Fruit fly (Drosophila melanogaster) whole organism, embryonic: ENCODE data around the gene SerRS.

Experiments
- Blimp-1 ChIP-seq: fragments of 200-800 bp; sonication (Bioruptor generic); optimal IDR thresholded peaks from 3 replicates; lab custom pipeline; 2018; ENCODE audit warnings: missing biosample characterization, missing genetic modification characterization, mild to moderate bottlenecking, moderate library complexity, missing genetic modification reagents
- CG10321 ChIP-seq: fragments of 200-800 bp; sonication (Bioruptor generic); IDR thresholded peaks from 2 replicates; pipeline ENCODE4 v1.3.6; 2022; ENCODE audit warnings: missing biosample characterization, missing genetic modification characterization
- CG10366 ChIP-seq: fragments of 200-800 bp; sonication (Bioruptor generic); IDR thresholded peaks from 2 replicates; pipeline ENCODE4 v1.3.6; 2022; ENCODE audit warnings: missing biosample characterization, missing genetic modification characterization
- CG11398 ChIP-seq: fragments of 200-800 bp; sonication (Bioruptor generic); optimal IDR thresholded peaks from 2 replicates; lab custom pipeline; 2016; ENCODE audit warnings: missing biosample characterization, missing genetic modification characterization
- CG12659 ChIP-seq: fragments of 200-800 bp; sonication (Bioruptor generic); optimal IDR thresholded peaks from 3 replicates; lab custom pipeline; 2017; ENCODE audit warnings: mild to moderate bottlenecking, missing biosample characterization, missing genetic modification reagents, missing genetic modification characterization
- CG12769 ChIP-seq: fragments of 200-800 bp; sonication (Bioruptor generic); optimal IDR thresholded peaks from 2 replicates; lab custom pipeline; 2019; ENCODE audit warnings: missing biosample characterization, mild to moderate bottlenecking, missing genetic modification characterization, moderate library complexity
- CG13123 ChIP-seq: fragments of 200-800 bp; sonication (Bioruptor generic); optimal IDR thresholded peaks from 2 replicates; lab custom pipeline; 2016; ENCODE audit warnings: missing biosample characterization, missing genetic modification characterization
- CG15696 ChIP-seq: fragments of 200-800 bp; sonication (Bioruptor generic); optimal IDR thresholded peaks from 2 replicates; lab custom pipeline; 2019; ENCODE audit warnings: missing biosample characterization, mild to moderate bottlenecking, missing genetic modification characterization, moderate library complexity
- CG17912 ChIP-seq: fragments of 200-800 bp; sonication (Bioruptor generic); optimal IDR thresholded peaks from 2 replicates; lab custom pipeline; 2018; ENCODE audit warnings: missing biosample characterization, mild to moderate bottlenecking, missing genetic modification characterization
- CG2116 ChIP-seq: fragments of 200-800 bp; sonication (Bioruptor generic); optimal IDR thresholded peaks from 3 replicates; lab custom pipeline; 2018; ENCODE audit warnings: missing biosample characterization, mild to moderate bottlenecking, missing genetic modification characterization
- CG2202 ChIP-seq: fragments of 200-800 bp; sonication (Bioruptor generic); optimal IDR thresholded peaks from 2 replicates; lab custom pipeline; 2018; ENCODE audit warnings: missing biosample characterization, mild to moderate bottlenecking, missing genetic modification characterization
- CG2712 ChIP-seq: fragments of 200-800 bp; optimal IDR thresholded peaks from 3 replicates; lab custom pipeline; 2019; ENCODE audit warnings: missing biosample characterization, mild to moderate bottlenecking, missing genetic modification characterization, moderate library complexity
- CG32767 ChIP-seq: fragments of 200-800 bp; sonication (Bioruptor generic); IDR thresholded peaks from 2 replicates; pipeline ENCODE4 v1.3.6; 2022; ENCODE audit warnings: missing biosample characterization, missing genetic modification characterization
- CG3407 ChIP-seq: fragments of 200-800 bp; sonication (Bioruptor generic); optimal IDR thresholded peaks from 2 replicates; lab custom pipeline; 2018; ENCODE audit warnings: missing biosample characterization, mild to moderate bottlenecking, missing genetic modification characterization
- CG3726 ChIP-seq: fragments of 200-800 bp; sonication (Bioruptor generic); IDR thresholded peaks from 3 replicates; pipeline ENCODE4, ENCODE4 v1.3.6; 2022; ENCODE audit warnings: missing biosample characterization, missing genetic modification characterization
- CG3847 ChIP-seq: fragments of 200-800 bp; sonication (Bioruptor generic); IDR thresholded peaks from 2 replicates; pipeline ENCODE4 v1.3.6; 2022; ENCODE audit warnings: missing biosample characterization, missing genetic modification characterization
- CG5953 ChIP-seq: fragments of 200-800 bp; sonication (Bioruptor generic); IDR thresholded peaks from 2 replicates; pipeline ENCODE4 v1.3.6; 2022; ENCODE audit warnings: missing biosample characterization, missing genetic modification characterization
- CG7357 ChIP-seq: fragments of 200-800 bp; sonication (Bioruptor generic); IDR thresholded peaks from 3 replicates; pipeline ENCODE4 v1.3.6; 2022; ENCODE audit warnings: missing biosample characterization, missing genetic modification characterization
- CHES-1-like ChIP-seq: fragments of 200-800 bp; sonication (Bioruptor generic); optimal IDR thresholded peaks from 2 replicates; lab custom pipeline; 2016; ENCODE audit warnings: missing biosample characterization, missing genetic modification characterization
- CTCF ChIP-seq: fragments of 200-800 bp; sonication (Bioruptor generic); optimal IDR thresholded peaks from 2 replicates; lab custom pipeline; 2017; ENCODE audit warnings: missing biosample characterization, mild to moderate bottlenecking, missing genetic modification characterization, moderate library complexity
- Dip2 ChIP-seq: fragments of 200-800 bp; sonication (Bioruptor generic); IDR thresholded peaks from 2 replicates; pipeline ENCODE4 v1.3.6; 2022; ENCODE audit warnings: missing biosample characterization, missing genetic modification characterization
- ERR ChIP-seq: fragments of 200-800 bp; sonication (Bioruptor generic); optimal IDR thresholded peaks from 2 replicates; lab custom pipeline; 2016; ENCODE audit warnings: missing biosample characterization, missing genetic modification characterization
- Fer3 ChIP-seq: fragments of 200-800 bp; sonication (Bioruptor generic); optimal IDR thresholded peaks from 2 replicates; lab custom pipeline; 2018; ENCODE audit warnings: missing biosample characterization, mild to moderate bottlenecking, missing genetic modification characterization, moderate library complexity
- H2.0 ChIP-seq: fragments of 200-800 bp; sonication (Bioruptor generic); IDR thresholded peaks from 2 replicates; pipeline ENCODE4 v1.3.6; 2022; ENCODE audit warnings: missing biosample characterization, missing genetic modification characterization
- NC2α ChIP-seq: fragments of 200-800 bp; sonication (Bioruptor generic); optimal IDR thresholded peaks from 2 replicates; lab custom pipeline; 2016; ENCODE audit warnings: missing biosample characterization, missing genetic modification characterization
- NK7.1 ChIP-seq: fragments of 200-800 bp; sonication (Bioruptor generic); optimal IDR thresholded peaks from 3 replicates; lab custom pipeline; 2016; ENCODE audit warnings: missing biosample characterization, missing genetic modification characterization
- PHDP ChIP-seq: fragments of 200-800 bp; sonication (Bioruptor generic); optimal IDR thresholded peaks from 3 replicates; lab custom pipeline; 2018; ENCODE audit warnings: missing biosample characterization, mild to moderate bottlenecking, missing genetic modification characterization, moderate library complexity
- Side ChIP-seq: fragments of 200-800 bp; sonication (Bioruptor generic); optimal IDR thresholded peaks from 2 replicates; lab custom pipeline; 2016; ENCODE audit warnings: missing biosample characterization, missing genetic modification characterization
- Usf ChIP-seq: fragments of 200-800 bp; sonication (Bioruptor generic); optimal IDR thresholded peaks from 2 replicates; lab custom pipeline; 2017; ENCODE audit warnings: missing genotype, missing biosample characterization, missing genetic modification characterization
- ap ChIP-seq: fragments of 200-800 bp; sonication (Bioruptor generic); IDR thresholded peaks from 2 replicates; pipeline ENCODE4 v1.3.6; 2022; ENCODE audit warnings: missing biosample characterization, missing genetic modification characterization
- ato ChIP-seq: fragments of 200-800 bp; sonication (Bioruptor generic); IDR thresholded peaks from 2 replicates; pipeline ENCODE4 v1.3.6; 2022; ENCODE audit warnings: missing biosample characterization, missing genetic modification characterization; ENCODE audit not compliant: partially characterized antibody
- cwo ChIP-seq: fragments of 200-800 bp; sonication (Bioruptor generic); optimal IDR thresholded peaks from 3 replicates; lab custom pipeline; 2017; ENCODE audit warnings: missing biosample characterization, missing genetic modification characterization, mild to moderate bottlenecking, moderate library complexity, missing genetic modification reagents
- dysf ChIP-seq: fragments of 200-800 bp; sonication (Bioruptor generic); IDR thresholded peaks from 3 replicates; pipeline ENCODE4 v1.3.6; 2022; ENCODE audit warnings: missing biosample characterization, missing genetic modification characterization
- ewg ChIP-seq: fragments of 200-800 bp; sonication (Bioruptor generic); optimal IDR thresholded peaks from 3 replicates; lab custom pipeline; 2017; ENCODE audit warnings: mild to moderate bottlenecking, missing biosample characterization, missing genetic modification reagents, missing genetic modification characterization
- gcm ChIP-seq: fragments of 200-800 bp; sonication (Bioruptor generic); optimal IDR thresholded peaks from 2 replicates; lab custom pipeline; 2019; ENCODE audit warnings: missing biosample characterization, mild to moderate bottlenecking, missing genetic modification characterization, moderate library complexity
- grau ChIP-seq: fragments of 200-800 bp; optimal IDR thresholded peaks from 3 replicates; lab custom pipeline; 2019; ENCODE audit warnings: missing biosample characterization, mild to moderate bottlenecking, missing genetic modification characterization, moderate library complexity
- gro ChIP-seq: fragments of 200-800 bp; sonication (Bioruptor generic); optimal IDR thresholded peaks from 2 replicates; lab custom pipeline; 2016; ENCODE audit warnings: missing biosample characterization, missing genetic modification characterization
- gsb ChIP-seq: fragments of 200-800 bp; sonication (Bioruptor generic); IDR thresholded peaks from 2 replicates; pipeline ENCODE4 v1.3.6; 2022; ENCODE audit warnings: missing biosample characterization, missing genetic modification characterization
- gsb-n ChIP-seq: fragments of 200-800 bp; sonication (Bioruptor generic); optimal IDR thresholded peaks from 3 replicates; lab custom pipeline; 2018; ENCODE audit warnings: missing biosample characterization, mild to moderate bottlenecking, missing genetic modification characterization
- gt ChIP-seq: fragments of 200-800 bp; sonication (Bioruptor generic); IDR thresholded peaks from 2 replicates; pipeline ENCODE4 v1.3.6; 2022; ENCODE audit warnings: missing biosample characterization, missing genetic modification characterization
- h ChIP-seq: fragments of >200 bp; optimal IDR thresholded peaks from 2 replicates; lab custom pipeline; 2017
- hth ChIP-seq: fragments of >200 bp; optimal IDR thresholded peaks from 2 replicates; lab custom pipeline; 2017; ENCODE audit warnings: inconsistent platforms
- luna ChIP-seq: fragments of 200-800 bp; sonication (Bioruptor generic); optimal IDR thresholded peaks from 2 replicates; lab custom pipeline; 2016; ENCODE audit warnings: missing biosample characterization, missing genetic modification characterization
- nmo ChIP-seq: fragments of 200-800 bp; sonication (Bioruptor generic); optimal IDR thresholded peaks from 2 replicates; lab custom pipeline; 2018; ENCODE audit warnings: missing biosample characterization, mild to moderate bottlenecking, missing genetic modification characterization, moderate library complexity
- run ChIP-seq: fragments of 200-800 bp; sonication (Bioruptor generic); optimal IDR thresholded peaks from 3 replicates; lab custom pipeline; 2018; ENCODE audit warnings: missing biosample characterization, mild to moderate bottlenecking, missing genetic modification characterization
- ssp ChIP-seq: fragments of 200-800 bp; sonication (Bioruptor generic); IDR thresholded peaks from 2 replicates; pipeline ENCODE4 v1.3.6; 2022; ENCODE audit warnings: missing biosample characterization, missing genetic modification characterization
- tup ChIP-seq: fragments of 200-800 bp; sonication (Bioruptor generic); optimal IDR thresholded peaks from 2 replicates; lab custom pipeline; 2016; ENCODE audit warnings: missing biosample characterization, mild to moderate bottlenecking, missing genetic modification characterization, moderate library complexity
- vfl ChIP-seq: fragments of 200-800 bp; sonication (Bioruptor generic); optimal IDR thresholded peaks from 2 replicates; lab custom pipeline; 2016; ENCODE audit warnings: missing biosample characterization, missing genetic modification characterization

The SerRS gene

dm6 chr2L:3058772-3059623, 21.8 kb upstream of the SerRS start (continued):
- TF ChIP-seq CG12769 = no peak

- TF ChIP-seq luna (no peak), ato (GFP tag; lab: Robert Waterston, UW) (no peak), ap (GFP tag; lab: Robert Waterston, UW) (no peak), H2.0 (no peak), gt (GFP tag; lab: Robert Waterston, UW) (no peak), Usf (GFP tag; lab: Kevin White, UChicago) (no peak), CG15696 (peak; percentile 2), gro (GFP tag; lab: Kevin White, UChicago) (peak; percentile 89), CG11398 (GFP tag; lab: Kevin White, UChicago) (no peak), dysf (GFP tag; lab: Robert Waterston, UW) (no peak), CG3726 (no peak), CG32767 (GFP tag; lab: Robert Waterston, UW) (no peak), CG3407 (GFP tag; lab: Kevin White, UChicago) (no peak), tup (GFP tag; lab: Kevin White, UChicago) (no peak), vfl (no peak), CG2712 (tag; lab: Kevin White, UChicago) (no peak), CG13123 (GFP tag; lab: Kevin White, UChicago) (no peak), Dip2 (no peak), PHDP (tag; lab: Kevin White, UChicago) (no peak), CHES-1-like (no peak), h (no peak), ERR (GFP tag; lab: Kevin White, UChicago) (no peak), cwo (GFP tag; lab: Kevin White, UChicago) (peak; percentile 90), NK7.1 (no peak), ewg (no peak), grau (tag; lab: Kevin White, UChicago) (no peak), CG2116 (GFP tag; lab: Kevin White, UChicago) (no peak), CG10366 (GFP tag; lab: Robert Waterston, UW) (no peak), CG7357 (GFP tag; lab: Robert Waterston, UW) (no peak), hth (no peak), ssp (GFP tag; lab: Robert Waterston, UW) (no peak), gsb (GFP tag; lab: Robert Waterston, UW) (no peak), Blimp-1 (GFP tag; lab: Kevin White, UChicago) (no peak), nmo (no peak), gcm (GFP tag; lab: Kevin White, UChicago) (no peak), NC2α (no peak), CG2202 (tag; lab: Kevin White, UChicago) (no peak), CTCF (GFP tag; lab: Kevin White, UChicago) (no peak), CG12659 (GFP tag; lab: Kevin White, UChicago) (no peak), CG10321 (GFP tag; lab: Robert Waterston, UW) (no peak), Side (GFP tag; lab: Kevin White, UChicago) (no peak), gsb-n (tag; lab: Kevin White, UChicago) (no peak), Fer3 (tag; lab: Kevin White, UChicago) (no peak), CG5953 (GFP tag; lab: Robert Waterston, UW) (no peak), CG17912 (GFP tag; lab: Kevin White, UChicago) (no peak), run (tag; lab: Kevin White, UChicago) (no peak), CG3847 (no peak)
These were observed 21.0 kb upstream of the SerRS start for dm6 chr2L:3057951-3058771.
